Fruit fly (Drosophila melanogaster): ENCODE measurements at regions not wholly inside any gene's neighbourhood (a gene's known extent, or its start where the extent isn't known, plus 50 kb on each side); places are given as distances from the start of the nearest gene placed in this dataset.

DNA sequence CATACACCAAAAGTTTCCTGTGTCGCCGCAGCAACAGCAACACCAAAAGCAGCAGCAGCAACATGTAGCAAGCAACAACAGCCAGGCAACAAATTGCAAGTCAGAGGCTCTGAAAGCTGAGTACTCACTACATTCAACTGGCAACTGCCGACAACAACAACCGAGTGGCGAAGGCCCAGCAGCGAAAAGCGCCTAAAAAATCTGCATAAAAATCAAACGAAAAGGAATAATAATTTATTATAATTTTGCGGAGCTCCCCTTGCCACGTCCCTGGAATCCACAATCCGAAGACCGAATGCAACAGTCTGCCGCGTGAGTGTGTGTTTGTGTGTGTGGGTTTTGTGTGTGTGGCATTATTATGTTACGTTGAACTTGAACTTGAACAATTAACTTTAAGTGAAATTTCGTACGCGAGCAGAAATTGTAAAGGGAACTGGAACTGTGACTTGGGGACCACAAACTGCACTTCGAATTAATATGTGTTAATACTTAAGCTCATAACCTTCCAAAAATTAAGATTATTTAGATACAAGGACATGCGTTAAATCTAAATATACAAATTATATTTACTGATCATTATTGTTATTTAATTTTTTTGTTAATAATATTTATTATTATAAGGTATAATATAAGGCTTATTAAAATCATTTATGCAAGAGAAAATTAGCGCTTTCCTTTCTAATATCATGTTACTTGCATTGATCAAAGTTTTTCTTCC, 61.5 kb downstream of the Prat2 start (continued):
- no peak for TF ChIP-seq grn (GFP tag; optimal IDR thresholded peaks at IDR 0.05)
- TF ChIP-seq CG30403 (GFP tag; optimal IDR thresholded peaks at IDR 0.05) = peak; percentile 53
- no peak for TF ChIP-seq CG10462 (GFP tag; optimal IDR thresholded peaks at IDR 0.05)
- no peak for TF ChIP-seq tll (GFP tag; optimal IDR thresholded peaks at IDR 0.05)
- no peak for TF ChIP-seq CG7928 (GFP tag; optimal IDR thresholded peaks at IDR 0.05)
- TF ChIP-seq ewg (GFP tag; optimal IDR thresholded peaks at IDR 0.05) = peak; percentile 75
- peak; percentile 86 for TF ChIP-seq CG15269 (tag; optimal IDR thresholded peaks at IDR 0.05)
- TF ChIP-seq toy (GFP tag; IDR thresholded peaks at IDR 0.05) = no peak
- 0 out of 2 replicates have a peak, but pooled peaks have one; percentile 24 for TF ChIP-seq CG11696 (GFP tag; IDR thresholded peaks at IDR 0.05)
- TF ChIP-seq dpn (GFP tag; optimal IDR thresholded peaks at IDR 0.05) = peak in 1 of 2 experiments; percentile 64
- TF ChIP-seq Blimp-1 (GFP tag; optimal IDR thresholded peaks at IDR 0.05) = peak; percentile 66
- peak; percentile 80 for TF ChIP-seq dysf (GFP tag; IDR thresholded peaks at IDR 0.05)
- no peak for TF ChIP-seq pzg (GFP tag; optimal IDR thresholded peaks at IDR 0.05)
- TF ChIP-seq Hsf (GFP tag; optimal IDR thresholded peaks at IDR 0.05) = no peak
- peak; percentile 22 for TF ChIP-seq CG12071 (GFP tag; optimal IDR thresholded peaks at IDR 0.05)
- peak; percentile 83 for TF ChIP-seq Ssrp (tag; optimal IDR thresholded peaks at IDR 0.05)
- TF ChIP-seq vfl (GFP tag; optimal IDR thresholded peaks at IDR 0.05) = no peak
- TF ChIP-seq HHEX (GFP tag; optimal IDR thresholded peaks at IDR 0.05) = peak; percentile 74
- TF ChIP-seq CG17385 (GFP tag; optimal IDR thresholded peaks at IDR 0.05) = peak; percentile 75
- TF ChIP-seq CG11560 (tag; IDR thresholded peaks at IDR 0.05) = no peak
- no peak for TF ChIP-seq pnt (GFP tag; optimal IDR thresholded peaks at IDR 0.05)
- TF ChIP-seq CG14050 (GFP tag; IDR thresholded peaks at IDR 0.05) = peak; percentile 39; the same call in 1 of the 3 replicates
- TF ChIP-seq h (optimal IDR thresholded peaks at IDR 0.05) = no peak
- TF ChIP-seq cwo (GFP tag; optimal IDR thresholded peaks at IDR 0.05) = no peak
- TF ChIP-seq CG14014 (GFP tag; IDR thresholded peaks at IDR 0.05) = no peak
- no peak for TF ChIP-seq kni (GFP tag; optimal IDR thresholded peaks at IDR 0.05)
- TF ChIP-seq MESR4 (GFP tag; optimal IDR thresholded peaks at IDR 0.05) = no peak
- TF ChIP-seq CG5180 (GFP tag; optimal IDR thresholded peaks at IDR 0.05) = peak; percentile 42
- TF ChIP-seq CG11093 (GFP tag; IDR thresholded peaks at IDR 0.05) = peak; percentile 34; the same call in 1 of the 3 replicates
- TF ChIP-seq ranshi (GFP tag; IDR thresholded peaks at IDR 0.05) = no peak
- TF ChIP-seq CG12104 (GFP tag; optimal IDR thresholded peaks at IDR 0.05) = no peak
- TF ChIP-seq CG17361 (GFP tag; IDR thresholded peaks at IDR 0.05) = peak; percentile 94
- no peak for TF ChIP-seq TFAM (GFP tag; optimal IDR thresholded peaks at IDR 0.05)
- peak; percentile 89 for TF ChIP-seq CG11504 (tag; optimal IDR thresholded peaks at IDR 0.05)
- no peak for TF ChIP-seq bbx (GFP tag; IDR thresholded peaks at IDR 0.05; ENCODE audit: partially characterized antibody)
- peak; percentile 56 for TF ChIP-seq dmrt11E (tag; optimal IDR thresholded peaks at IDR 0.05)
- peak; percentile 46; the same call in 1 of the 2 replicates for TF ChIP-seq CG14667 (GFP tag; IDR thresholded peaks at IDR 0.05)
- no peak for TF ChIP-seq CG10565 (GFP tag; optimal IDR thresholded peaks at IDR 0.05)
- no peak for TF ChIP-seq CG4854 (GFP tag; optimal IDR thresholded peaks at IDR 0.05)
- TF ChIP-seq bcd (GFP tag; optimal IDR thresholded peaks at IDR 0.05) = peak; percentile 70
- TF ChIP-seq CG1603 (tag; optimal IDR thresholded peaks at IDR 0.05) = no peak
- no peak for TF ChIP-seq CG32772 (GFP tag; IDR thresholded peaks at IDR 0.05)
- TF ChIP-seq NfI (GFP tag; optimal IDR thresholded peaks at IDR 0.05) = peak; percentile 56
- peak; percentile 79 for TF ChIP-seq Xrp1 (GFP tag; IDR thresholded peaks at IDR 0.05)
- TF ChIP-seq CoRest (tag; optimal IDR thresholded peaks at IDR 0.05) = peak; percentile 90
- peak; percentile 5 for TF ChIP-seq CG9817 (tag; optimal IDR thresholded peaks at IDR 0.05)
- peak; percentile 3 for TF ChIP-seq Usf (GFP tag; optimal IDR thresholded peaks at IDR 0.05)
- TF ChIP-seq slp2 (GFP tag; optimal IDR thresholded peaks at IDR 0.05) = no peak
- TF ChIP-seq unc-4 (GFP tag; IDR thresholded peaks at IDR 0.05; ENCODE audit: partially characterized antibody) = no peak

Measured in whole organism, embryonic.